Worm (Caenorhabditis elegans): ENCODE data around the gene srsx-27.

Gene srsx-27

ce11 chrV:10152278-10152677, 2.5 kb downstream of the srsx-27 start, which contains the start of gene srsx-28:
Gene srsx-28 (plus strand): TSS chrV:10152578.
- TF ChIP-seq mdl-1 (tag; optimal IDR thresholded peaks at IDR 0.05) (no peak), Y55F3AM.14 (GFP tag; optimal IDR thresholded peaks at IDR 0.05) (no peak), mab-5 (tag; optimal IDR thresholded peaks at IDR 0.05) (no peak), ztf-11 (tag; optimal IDR thresholded peaks at IDR 0.05) (no peak), sma-3 (GFP tag; optimal IDR thresholded peaks at IDR 0.05) (no peak), blmp-1 (tag; optimal IDR thresholded peaks at IDR 0.05; ENCODE audit: insufficient read depth) (no peak), unc-39 (tag; optimal IDR thresholded peaks at IDR 0.05) (no peak), crh-2 (tag; optimal IDR thresholded peaks at IDR 0.05) (no peak), skn-1 (tag; optimal IDR thresholded peaks at IDR 0.05) (no peak), dmd-4 (tag; optimal IDR thresholded peaks at IDR 0.05) (no peak), ceh-16 (tag; optimal IDR thresholded peaks at IDR 0.05) (no peak), nhr-10 (tag; optimal IDR thresholded peaks at IDR 0.05) (no peak), ZK546.5 (tag; optimal IDR thresholded peaks at IDR 0.05) (no peak), lin-11 (tag; optimal IDR thresholded peaks at IDR 0.05) (no peak), aly-2 (tag; optimal IDR thresholded peaks at IDR 0.05) (no peak), nhr-25 (tag; optimal IDR thresholded peaks at IDR 0.05) (no peak), fos-1 (tag; optimal IDR thresholded peaks at IDR 0.05) (no peak), ztf-1 (GFP tag; conservative IDR thresholded peaks at IDR 0.05) (no peak), F13H6.1 (tag; optimal IDR thresholded peaks at IDR 0.05) (no peak)

ce11 chrV:10153076-10153475, 3.2 kb downstream of the srsx-27 start:
- TF ChIP-seq nhr-237 (tag; optimal IDR thresholded peaks at IDR 0.05) (no peak), peb-1 (tag; optimal IDR thresholded peaks at IDR 0.05) (no peak), ama-1 (optimal IDR thresholded peaks at IDR 0.05) (no peak), crh-2 (tag; optimal IDR thresholded peaks at IDR 0.05) (no peak), nhr-10 (tag; optimal IDR thresholded peaks at IDR 0.05) (no peak), ZK546.5 (tag; optimal IDR thresholded peaks at IDR 0.05) (no peak), dmd-4 (tag; optimal IDR thresholded peaks at IDR 0.05) (no peak), nhr-77 (tag; optimal IDR thresholded peaks at IDR 0.05) (no peak), fos-1 (tag; optimal IDR thresholded peaks at IDR 0.05) (no peak), sma-9 (GFP tag; optimal IDR thresholded peaks at IDR 0.05) (no peak), sma-9 (tag; optimal IDR thresholded peaks at IDR 0.05) (no peak), nhr-25 (tag; optimal IDR thresholded peaks at IDR 0.05) (no peak), zag-1 (tag; optimal IDR thresholded peaks at IDR 0.05) (no peak), aly-2 (tag; optimal IDR thresholded peaks at IDR 0.05) (no peak), egl-27 (tag; optimal IDR thresholded peaks at IDR 0.05) (no peak), elt-1 (tag; optimal IDR thresholded peaks at IDR 0.05) (no peak)

ce11 chrV:10154698-10155097, 4.9 kb downstream of the srsx-27 start, which contains the start of gene srsx-29:
Gene srsx-29 (plus strand): TSS chrV:10154998.
- TF ChIP-seq nhr-25 (tag; optimal IDR thresholded peaks at IDR 0.05) (no peak), dmd-4 (tag; optimal IDR thresholded peaks at IDR 0.05) (no peak), R02D3.7 (tag; optimal IDR thresholded peaks at IDR 0.05) (no peak), snpc-4 (tag; optimal IDR thresholded peaks at IDR 0.05) (no peak)

- TF ChIP-seq ceh-82 (tag; optimal IDR thresholded peaks at IDR 0.05) (no peak), ama-1 (optimal IDR thresholded peaks at IDR 0.05) (no peak), nhr-25 (tag; optimal IDR thresholded peaks at IDR 0.05) (no peak), mbf-1 (tag; optimal IDR thresholded peaks at IDR 0.05) (no peak), Y55F3AM.14 (GFP tag; optimal IDR thresholded peaks at IDR 0.05) (no peak), gmeb-1 (tag; optimal IDR thresholded peaks at IDR 0.05) (no peak), lin-13 (GFP tag; optimal IDR thresholded peaks at IDR 0.05) (no peak), skn-1 (tag; optimal IDR thresholded peaks at IDR 0.05) (no peak)
Observed at ce11 chrV:10158528-10158927, 8.7 kb downstream of the srsx-27 start, which contains the start of gene srsx-30. Gene srsx-30 (plus strand): TSS chrV:10158828.

- TF ChIP-seq fos-1 (tag; optimal IDR thresholded peaks at IDR 0.05): peak; percentile 65
- no peak for TF ChIP-seq crh-2 (tag; optimal IDR thresholded peaks at IDR 0.05)
- no peak for TF ChIP-seq skn-1 (tag; optimal IDR thresholded peaks at IDR 0.05)
- peak; percentile 36 for TF ChIP-seq sma-9 (GFP tag; optimal IDR thresholded peaks at IDR 0.05)
- no peak for TF ChIP-seq sma-9 (tag; optimal IDR thresholded peaks at IDR 0.05)
Observed at ce11 chrV:10159972-10160371, 10.1 kb downstream of the srsx-27 start.

- no peak for TF ChIP-seq blmp-1 (tag; optimal IDR thresholded peaks at IDR 0.05; ENCODE audit: insufficient read depth)
- no peak for TF ChIP-seq nhr-10 (tag; optimal IDR thresholded peaks at IDR 0.05)
- no peak for TF ChIP-seq alr-1 (tag; optimal IDR thresholded peaks at IDR 0.05)
- no peak for TF ChIP-seq unc-39 (tag; optimal IDR thresholded peaks at IDR 0.05)
- TF ChIP-seq nhr-77 (tag; optimal IDR thresholded peaks at IDR 0.05): no peak
- TF ChIP-seq mdl-1 (tag; optimal IDR thresholded peaks at IDR 0.05): peak in 1 of 2 experiments; percentile 14
- no peak for TF ChIP-seq ztf-4 (tag; optimal IDR thresholded peaks at IDR 0.05)
- peak; percentile 69 for TF ChIP-seq sma-9 (GFP tag; optimal IDR thresholded peaks at IDR 0.05)
- TF ChIP-seq sma-9 (tag; optimal IDR thresholded peaks at IDR 0.05): no peak
- TF ChIP-seq ama-1 (optimal IDR thresholded peaks at IDR 0.05): no peak
- TF ChIP-seq ztf-1 (GFP tag; conservative IDR thresholded peaks at IDR 0.05): no peak
- TF ChIP-seq ceh-16 (tag; optimal IDR thresholded peaks at IDR 0.05): no peak
- no peak for TF ChIP-seq lin-39 (tag; optimal IDR thresholded peaks at IDR 0.05)
- TF ChIP-seq Y55F3AM.14 (GFP tag; optimal IDR thresholded peaks at IDR 0.05): no peak
- no peak for TF ChIP-seq dmd-4 (tag; optimal IDR thresholded peaks at IDR 0.05)
- TF ChIP-seq nhr-129 (tag; optimal IDR thresholded peaks at IDR 0.05): no peak
- no peak for TF ChIP-seq sma-3 (GFP tag; optimal IDR thresholded peaks at IDR 0.05)
- no peak for TF ChIP-seq C34F6.9 (tag; optimal IDR thresholded peaks at IDR 0.05)
- TF ChIP-seq unc-55 (GFP tag; optimal IDR thresholded peaks at IDR 0.05): no peak
- TF ChIP-seq ztf-11 (tag; optimal IDR thresholded peaks at IDR 0.05): no peak
- TF ChIP-seq elt-3 (tag; optimal IDR thresholded peaks at IDR 0.05): no peak
- no peak for TF ChIP-seq egl-27 (tag; optimal IDR thresholded peaks at IDR 0.05)
- no peak for TF ChIP-seq snpc-4 (tag; optimal IDR thresholded peaks at IDR 0.05)
- TF ChIP-seq mab-5 (tag; optimal IDR thresholded peaks at IDR 0.05): no peak
Observed at ce11 chrV:10160954-10161353, 11.1 kb downstream of the srsx-27 start, which contains the start of gene C51E3.10. Gene C51E3.10 (minus strand): TSS chrV:10161134.
